Fruit fly (Drosophila melanogaster) whole organism, prepupa: ENCODE measurements around the gene LeuRS.

Experiments
- CG10631 ChIP-seq: fragments of 200-800 bp; sonication (Bioruptor generic); optimal IDR thresholded peaks from 2 replicates; lab custom pipeline; 2016; ENCODE audit warnings: missing biosample characterization, missing genetic modification characterization
- CG10669 ChIP-seq: fragments of 200-800 bp; sonication (Bioruptor generic); optimal IDR thresholded peaks from 3 replicates; lab custom pipeline; 2018; ENCODE audit warnings: missing biosample characterization, mild to moderate bottlenecking, missing genetic modification characterization, moderate library complexity
- CG11294 ChIP-seq: fragments of 200-800 bp; sonication (Bioruptor generic); IDR thresholded peaks from 2 replicates; pipeline ENCODE4 v1.3.6; 2022; ENCODE audit warnings: missing biosample characterization, missing genetic modification characterization
- CG11762 ChIP-seq: fragments of 200-800 bp; sonication (Bioruptor generic); optimal IDR thresholded peaks from 3 replicates; lab custom pipeline; 2016; ENCODE audit warnings: missing biosample characterization, missing genetic modification characterization; ENCODE audit not compliant: insufficient read depth
- CG11902 ChIP-seq: fragments of 200-800 bp; sonication (Bioruptor generic); optimal IDR thresholded peaks from 3 replicates; lab custom pipeline; 2016; ENCODE audit warnings: missing biosample characterization, missing genetic modification characterization
- CG1621 ChIP-seq: fragments of 200-800 bp; sonication (Bioruptor generic); optimal IDR thresholded peaks from 3 replicates; lab custom pipeline; 2018; ENCODE audit warnings: missing biosample characterization, mild to moderate bottlenecking, missing genetic modification characterization
- CG16779 ChIP-seq: fragments of 200-800 bp; sonication (Bioruptor generic); optimal IDR thresholded peaks from 3 replicates; lab custom pipeline; 2017; ENCODE audit warnings: missing biosample characterization, mild to moderate bottlenecking, missing genetic modification characterization
- CG3032 ChIP-seq: fragments of 200-800 bp; optimal IDR thresholded peaks from 2 replicates; lab custom pipeline; 2019; ENCODE audit warnings: missing biosample characterization, mild to moderate bottlenecking, missing genetic modification characterization, moderate library complexity
- CG34406 ChIP-seq: fragments of 200-800 bp; sonication (Bioruptor generic); optimal IDR thresholded peaks from 3 replicates; lab custom pipeline; 2016; ENCODE audit warnings: missing biosample characterization, missing genetic modification characterization
- CG4318 ChIP-seq: fragments of 200-800 bp; sonication (Bioruptor generic); optimal IDR thresholded peaks from 3 replicates; lab custom pipeline; 2017; ENCODE audit warnings: missing biosample characterization, mild to moderate bottlenecking, missing genetic modification characterization
- CG6276 ChIP-seq: fragments of 200-800 bp; sonication (Bioruptor generic); optimal IDR thresholded peaks from 2 replicates; lab custom pipeline; 2017; ENCODE audit warnings: missing biosample characterization, mild to moderate bottlenecking, missing genetic modification characterization
- CG6792 ChIP-seq: fragments of 200-800 bp; sonication (Bioruptor generic); optimal IDR thresholded peaks from 3 replicates; lab custom pipeline; 2016; ENCODE audit warnings: missing biosample characterization, missing genetic modification characterization
- CG6854 ChIP-seq: fragments of 200-800 bp; sonication (Bioruptor generic); optimal IDR thresholded peaks from 2 replicates; lab custom pipeline; 2017; ENCODE audit warnings: missing biosample characterization, mild to moderate bottlenecking, missing genetic modification characterization
- CG7368 ChIP-seq: fragments of 200-800 bp; sonication (Bioruptor generic); optimal IDR thresholded peaks from 3 replicates; lab custom pipeline; 2016; ENCODE audit warnings: missing biosample characterization, missing genetic modification characterization
- CG8319 ChIP-seq: fragments of 200-800 bp; sonication (Bioruptor generic); optimal IDR thresholded peaks from 3 replicates; lab custom pipeline; 2016; ENCODE audit warnings: missing biosample characterization, missing genetic modification characterization
- CG8632 ChIP-seq: fragments of 200-800 bp; sonication (Bioruptor generic); optimal IDR thresholded peaks from 3 replicates; lab custom pipeline; 2016; ENCODE audit warnings: missing biosample characterization, missing genetic modification characterization
- CG9139 ChIP-seq: fragments of 200-800 bp; sonication (Bioruptor generic); optimal IDR thresholded peaks from 3 replicates; lab custom pipeline; 2017; ENCODE audit warnings: missing biosample characterization, mild to moderate bottlenecking, missing genetic modification characterization
- Eip75B ChIP-seq: fragments of 200-800 bp; sonication (Bioruptor generic); optimal IDR thresholded peaks from 3 replicates; lab custom pipeline; 2016; ENCODE audit warnings: missing biosample characterization, missing genetic modification characterization
- Eip78C ChIP-seq: fragments of 200-800 bp; sonication (Bioruptor generic); peaks from one replicate; lab custom pipeline; 2016; ENCODE audit warnings: missing biosample characterization, missing genetic modification characterization
- Eip93F ChIP-seq: fragments of 200-800 bp; sonication (Bioruptor generic); optimal IDR thresholded peaks from 2 replicates; lab custom pipeline; 2016; ENCODE audit warnings: missing biosample characterization, mild to moderate bottlenecking, missing genetic modification characterization
- Ets21C ChIP-seq: fragments of 200-800 bp; sonication (Bioruptor generic); optimal IDR thresholded peaks from 3 replicates; lab custom pipeline; 2016; ENCODE audit warnings: missing biosample characterization, missing genetic modification characterization
- Ets96B ChIP-seq: fragments of 200-800 bp; optimal IDR thresholded peaks from 2 replicates; lab custom pipeline; 2019; ENCODE audit warnings: missing biosample characterization, mild to moderate bottlenecking, missing genetic modification characterization, moderate library complexity
- Gug ChIP-seq: fragments of 200-800 bp; sonication (Bioruptor generic); IDR thresholded peaks from 2 replicates; pipeline ENCODE4 v1.3.6; 2022; ENCODE audit warnings: missing biosample characterization, missing genetic modification characterization
- Hr38 ChIP-seq: sonication (Bioruptor generic); optimal IDR thresholded peaks from 2 replicates; lab custom pipeline; 2016; ENCODE audit warnings: missing biosample characterization, missing genetic modification characterization
- Hr4 ChIP-seq: fragments of 200-800 bp; sonication (Bioruptor generic); optimal IDR thresholded peaks from 3 replicates; lab custom pipeline; 2016; ENCODE audit warnings: missing biosample characterization, missing genetic modification characterization
- Lpt ChIP-seq: fragments of 200-800 bp; sonication (Bioruptor generic); optimal IDR thresholded peaks from 3 replicates; lab custom pipeline; 2016; ENCODE audit warnings: missing biosample characterization, missing genetic modification characterization
- Met ChIP-seq: fragments of 200-800 bp; sonication (Bioruptor generic); optimal IDR thresholded peaks from 3 replicates; lab custom pipeline; 2016; ENCODE audit warnings: missing biosample characterization, missing genetic modification characterization
- OdsH ChIP-seq: fragments of 200-800 bp; sonication (Bioruptor generic); optimal IDR thresholded peaks from 3 replicates; lab custom pipeline; 2016; ENCODE audit warnings: missing biosample characterization, missing genetic modification characterization
- Smox ChIP-seq: fragments of 200-800 bp; sonication (Bioruptor generic); optimal IDR thresholded peaks from 3 replicates; lab custom pipeline; 2016; ENCODE audit warnings: missing biosample characterization, missing genetic modification characterization
- Sox102F ChIP-seq: fragments of 200-800 bp; sonication (Bioruptor generic); optimal IDR thresholded peaks from 2 replicates; lab custom pipeline; 2016; ENCODE audit warnings: missing biosample characterization, mild to moderate bottlenecking, missing genetic modification characterization
- Sox14 ChIP-seq: fragments of 200-800 bp; sonication (Bioruptor generic); optimal IDR thresholded peaks from 3 replicates; lab custom pipeline; 2016; ENCODE audit warnings: missing biosample characterization, missing genetic modification characterization
- Sox15 ChIP-seq: fragments of 200-800 bp; sonication (Bioruptor generic); optimal IDR thresholded peaks from 3 replicates; lab custom pipeline; 2016; ENCODE audit warnings: missing biosample characterization, missing genetic modification characterization
- acj6 ChIP-seq: fragments of 200-800 bp; sonication (Bioruptor generic); optimal IDR thresholded peaks from 3 replicates; lab custom pipeline; 2016; ENCODE audit warnings: missing biosample characterization, missing genetic modification characterization
- cyc ChIP-seq: fragments of 200-800 bp; sonication (Bioruptor generic); optimal IDR thresholded peaks from 3 replicates; lab custom pipeline; 2016; ENCODE audit warnings: missing biosample characterization, missing genetic modification characterization
- dac ChIP-seq: fragments of 200-800 bp; sonication (Bioruptor generic); optimal IDR thresholded peaks from 2 replicates; lab custom pipeline; 2017; ENCODE audit warnings: missing biosample characterization, mild to moderate bottlenecking, missing genetic modification characterization
- dsx ChIP-seq: fragments of 200-800 bp; optimal IDR thresholded peaks from 3 replicates; lab custom pipeline; 2019; ENCODE audit warnings: missing biosample characterization, mild to moderate bottlenecking, missing genetic modification characterization, moderate library complexity; ENCODE audit not compliant: poor library complexity, severe bottlenecking
- esn ChIP-seq: fragments of 200-800 bp; sonication (Bioruptor generic); optimal IDR thresholded peaks from 2 replicates; lab custom pipeline; 2016; ENCODE audit warnings: missing biosample characterization, mild to moderate bottlenecking, missing genetic modification characterization, moderate library complexity
- fd59A ChIP-seq: fragments of 200-800 bp; sonication (Bioruptor generic); optimal IDR thresholded peaks from 2 replicates; lab custom pipeline; 2017; ENCODE audit warnings: missing biosample characterization, mild to moderate bottlenecking, missing genetic modification characterization, missing genetic modification reagents
- fkh ChIP-seq: fragments of 200-800 bp; sonication (Bioruptor generic); optimal IDR thresholded peaks from 3 replicates; lab custom pipeline; 2017; ENCODE audit warnings: missing biosample characterization, mild to moderate bottlenecking, missing genetic modification characterization, moderate library complexity
- net ChIP-seq: fragments of 200-800 bp; sonication (Bioruptor generic); optimal IDR thresholded peaks from 3 replicates; lab custom pipeline; 2016; ENCODE audit warnings: missing biosample characterization, missing genetic modification characterization
- pdm3 ChIP-seq: fragments of 200-800 bp; sonication (Bioruptor generic); optimal IDR thresholded peaks from 3 replicates; lab custom pipeline; 2016; ENCODE audit warnings: missing biosample characterization, missing genetic modification characterization
- spab ChIP-seq: fragments of 200-800 bp; sonication (Bioruptor generic); optimal IDR thresholded peaks from 2 replicates; lab custom pipeline; 2017; ENCODE audit warnings: missing biosample characterization, mild to moderate bottlenecking, missing genetic modification characterization, missing genetic modification reagents
- ss ChIP-seq, 2 experiments: fragments of 200-800 bp; sonication (Bioruptor generic); optimal IDR thresholded peaks; 2 replicates in 1 of 2; 3 replicates in 1 of 2; lab custom pipeline; 2017 to 2018; ENCODE audit warnings: mild to moderate bottlenecking in 2 of 2, missing biosample characterization in 2 of 2, missing genetic modification characterization in 2 of 2, moderate library complexity in 1 of 2
- svp ChIP-seq: fragments of 200-800 bp; sonication (Bioruptor generic); peaks from one replicate; lab custom pipeline; 2016; ENCODE audit warnings: missing biosample characterization, missing genetic modification characterization
- topi ChIP-seq: fragments of 200-800 bp; sonication (Bioruptor generic); optimal IDR thresholded peaks from 3 replicates; lab custom pipeline; 2016; ENCODE audit warnings: missing biosample characterization, missing genetic modification characterization
- vri ChIP-seq: fragments of 200-800 bp; sonication (Bioruptor generic); optimal IDR thresholded peaks from 3 replicates; lab custom pipeline; 2016; ENCODE audit warnings: missing biosample characterization, mild to moderate bottlenecking, missing genetic modification characterization

LeuRS gene

DNA sequence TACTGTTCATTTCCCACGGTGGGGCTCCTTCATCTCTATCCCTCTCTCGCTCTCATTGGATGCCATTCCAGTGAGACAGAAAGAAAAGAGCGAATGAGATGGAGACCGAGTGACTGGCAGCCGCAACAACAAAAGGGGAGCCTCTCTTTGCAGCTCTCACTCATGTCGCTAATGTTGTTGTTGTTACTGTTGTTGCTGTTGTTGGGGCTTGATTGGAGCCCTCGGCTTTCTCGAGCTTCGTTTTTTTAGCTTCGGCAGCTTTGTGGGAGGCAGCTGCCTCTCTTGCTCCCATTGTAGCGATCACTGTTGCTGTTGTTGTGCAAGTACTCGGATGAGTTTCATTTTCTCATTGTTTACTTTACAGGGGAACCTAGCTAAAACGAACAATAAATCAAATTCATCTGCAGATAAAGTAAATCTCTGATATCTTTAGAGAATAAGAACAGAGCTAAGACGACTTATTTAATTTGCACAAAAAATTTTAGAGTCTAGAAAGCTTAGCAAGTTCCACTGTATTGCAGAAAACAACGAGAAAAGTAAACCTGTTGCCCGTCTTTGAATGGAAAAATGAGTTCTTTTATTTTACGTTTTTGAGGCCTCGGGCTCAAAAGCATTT is 19.9 kb upstream of the LeuRS start (continued):
- peak; percentile 60 to 88 for TF ChIP-seq ss (GFP tag; optimal IDR thresholded peaks at IDR 0.05; lab: Kevin White, UChicago)
- TF ChIP-seq CG7368 (GFP tag; lab: Kevin White, UChicago): peak; percentile 90
- TF ChIP-seq Sox102F: peak; percentile 91
- TF ChIP-seq cyc (GFP tag; lab: Kevin White, UChicago): peak; percentile 95
- peak; percentile 89 for TF ChIP-seq CG8632 (GFP tag; lab: Kevin White, UChicago)
- peak; percentile 89 for TF ChIP-seq CG10631 (GFP tag; lab: Kevin White, UChicago)
- TF ChIP-seq CG9139 (GFP tag; lab: Kevin White, UChicago): peak; percentile 71
- TF ChIP-seq CG10669 (GFP tag; lab: Kevin White, UChicago): peak; percentile 90
- TF ChIP-seq CG1621 (tag; lab: Kevin White, UChicago): peak; percentile 84
- TF ChIP-seq CG11762: peak; percentile 82
- peak; percentile 78 for TF ChIP-seq fd59A (GFP tag; lab: Kevin White, UChicago)
- peak; percentile 98 for TF ChIP-seq Eip78C
- peak; percentile 80 for TF ChIP-seq spab
- TF ChIP-seq dac (GFP tag; lab: Kevin White, UChicago): peak; percentile 1
- TF ChIP-seq CG11902 (GFP tag; lab: Kevin White, UChicago): peak; percentile 92
- TF ChIP-seq Ets96B (tag; lab: Kevin White, UChicago): peak; percentile 88
- peak; percentile 93 for TF ChIP-seq Met (GFP tag; lab: Kevin White, UChicago)
- TF ChIP-seq Hr38 (GFP tag; lab: Kevin White, UChicago): no peak
- peak; percentile 94 for TF ChIP-seq acj6 (GFP tag; lab: Kevin White, UChicago)
- TF ChIP-seq CG6276 (GFP tag; lab: Kevin White, UChicago): peak; percentile 74
- peak; percentile 87 for TF ChIP-seq Hr4
- TF ChIP-seq Eip75B (GFP tag; lab: Kevin White, UChicago): peak; percentile 92
- TF ChIP-seq fkh (GFP tag; lab: Kevin White, UChicago): peak; percentile 32
- peak; percentile 94 for TF ChIP-seq topi (GFP tag; lab: Kevin White, UChicago)
- TF ChIP-seq Sox15 (GFP tag; lab: Kevin White, UChicago): peak; percentile 89
- peak; percentile 78 for TF ChIP-seq CG6854 (GFP tag; lab: Kevin White, UChicago)
- TF ChIP-seq Ets21C (GFP tag; lab: Kevin White, UChicago): peak; percentile 90
- peak; percentile 92 for TF ChIP-seq CG6792 (GFP tag; lab: Kevin White, UChicago)
- TF ChIP-seq dsx (GFP tag; lab: Kevin White, UChicago): peak; percentile 84
- peak; percentile 94 for TF ChIP-seq pdm3 (GFP tag; lab: Kevin White, UChicago)
- TF ChIP-seq Eip93F (GFP tag; lab: Kevin White, UChicago): peak; percentile 44
- peak; percentile 71 for TF ChIP-seq Lpt (GFP tag; lab: Kevin White, UChicago)
- TF ChIP-seq CG16779: peak; percentile 59
- peak; percentile 91 for TF ChIP-seq Smox (GFP tag; lab: Kevin White, UChicago)
- peak; percentile 95 for TF ChIP-seq Sox14 (GFP tag; lab: Kevin White, UChicago)
- TF ChIP-seq CG8319 (GFP tag; lab: Kevin White, UChicago): peak; percentile 86
- peak; percentile 80 for TF ChIP-seq Gug (GFP tag; lab: Robert Waterston, UW)

- TF ChIP-seq esn (peak; percentile 49), Sox14 (GFP tag; lab: Kevin White, UChicago) (peak; percentile 66), Ets96B (tag; lab: Kevin White, UChicago) (peak; percentile 31), CG10669 (GFP tag; lab: Kevin White, UChicago) (peak; percentile 14), fd59A (GFP tag; lab: Kevin White, UChicago) (peak; percentile 26), CG4318 (no peak), CG7368 (GFP tag; lab: Kevin White, UChicago) (no peak), CG11762 (no peak), CG34406 (GFP tag; lab: Kevin White, UChicago) (peak; percentile 38), net (peak; percentile 6), pdm3 (GFP tag; lab: Kevin White, UChicago) (no peak), vri (GFP tag; lab: Kevin White, UChicago) (no peak), Smox (GFP tag; lab: Kevin White, UChicago) (peak; percentile 6), Ets21C (GFP tag; lab: Kevin White, UChicago) (no peak), CG3032 (peak; percentile 19), Eip75B (GFP tag; lab: Kevin White, UChicago) (no peak), CG1621 (tag; lab: Kevin White, UChicago) (no peak), CG11294 (0 out of 2 replicates have a peak, but pooled peaks have one; percentile 19), OdsH (GFP tag; lab: Kevin White, UChicago) (peak; percentile 20), svp (GFP tag; lab: Kevin White, UChicago) (no peak), CG11902 (GFP tag; lab: Kevin White, UChicago) (peak; percentile 18), cyc (GFP tag; lab: Kevin White, UChicago) (peak; percentile 3), Lpt (GFP tag; lab: Kevin White, UChicago) (no peak), CG6854 (GFP tag; lab: Kevin White, UChicago) (no peak), ss (GFP tag; optimal IDR thresholded peaks at IDR 0.05; lab: Kevin White, UChicago) (no peak)
Observed at dm6 chr2L:3532973-3533525, 18.6 kb upstream of the LeuRS start.
